Worm (Caenorhabditis elegans): ENCODE measurements around the gene C49C3.6.

DNA sequence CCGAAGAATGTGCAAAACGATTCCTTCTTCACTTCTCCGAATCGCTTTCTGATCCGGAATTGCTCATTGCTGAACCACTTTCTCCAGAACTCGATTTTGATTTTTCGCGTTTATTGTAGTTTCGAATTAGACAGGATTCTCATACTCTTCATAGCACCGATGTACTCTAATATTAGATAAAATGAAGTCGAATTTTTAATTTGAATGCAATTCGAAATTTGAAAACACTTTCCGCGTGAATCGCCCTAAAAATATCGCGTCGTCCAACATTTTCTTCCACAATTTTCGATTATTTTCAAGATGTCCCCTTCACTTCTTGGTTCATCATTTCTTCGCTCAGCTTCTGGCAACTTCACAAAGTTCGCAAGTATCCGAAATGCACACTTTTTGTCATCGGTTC, 50.7 kb downstream of the C49C3.6 start, which contains the start of gene C30H6.8:
- TF ChIP-seq skn-1 (tag; optimal IDR thresholded peaks at IDR 0.05) (no peak), ZK546.5 (tag; optimal IDR thresholded peaks at IDR 0.05) (no peak), ceh-82 (tag; optimal IDR thresholded peaks at IDR 0.05) (no peak), F13H6.1 (tag; optimal IDR thresholded peaks at IDR 0.05) (no peak), nhr-12 (tag; optimal IDR thresholded peaks at IDR 0.05) (no peak), nhr-25 (tag; optimal IDR thresholded peaks at IDR 0.05) (no peak), elt-1 (tag; optimal IDR thresholded peaks at IDR 0.05) (no peak), ztf-4 (tag; optimal IDR thresholded peaks at IDR 0.05) (no peak), unc-39 (tag; optimal IDR thresholded peaks at IDR 0.05) (no peak), nhr-11 (tag; optimal IDR thresholded peaks at IDR 0.05) (no peak), egl-27 (tag; optimal IDR thresholded peaks at IDR 0.05) (no peak), lin-11 (tag; optimal IDR thresholded peaks at IDR 0.05) (no peak), alr-1 (tag; optimal IDR thresholded peaks at IDR 0.05) (no peak)

All from whole organism, L2 larva.